Worm (Caenorhabditis elegans): ENCODE data around the gene calu-1.

DNA sequence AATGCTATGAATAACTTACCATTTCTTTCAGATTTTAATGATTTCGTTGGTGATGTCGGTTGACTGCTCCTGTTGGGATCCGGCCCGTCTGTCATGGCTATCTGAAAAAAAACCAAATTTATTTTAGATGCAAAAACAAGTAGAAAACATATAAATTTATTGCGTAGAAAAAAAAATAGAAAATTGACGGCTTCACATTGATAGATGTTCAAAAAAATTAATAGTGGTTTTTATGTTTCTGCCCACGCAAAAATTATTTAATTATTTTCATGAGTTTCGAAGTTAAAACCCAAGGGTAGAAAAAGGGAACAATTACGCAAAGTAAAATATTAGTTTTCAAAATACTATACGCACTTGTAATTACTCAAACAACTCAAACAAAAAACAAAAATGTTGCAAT is 41.1 kb downstream of the calu-1 start, which contains the start of gene mct-4:
- no peak for TF ChIP-seq flt-1 (GFP tag; IDR thresholded peaks at IDR 0.05)
- no peak for TF ChIP-seq ztf-23 (GFP tag; IDR thresholded peaks at IDR 0.05)
- no peak for TF ChIP-seq T22C8.4 (GFP tag; IDR thresholded peaks at IDR 0.05)
- no peak for TF ChIP-seq ref-1 (GFP tag; conservative IDR thresholded peaks at IDR 0.05)
- TF ChIP-seq tab-1 (GFP tag; IDR thresholded peaks at IDR 0.05) = no peak
- no peak for TF ChIP-seq klf-2 (GFP tag; conservative IDR thresholded peaks at IDR 0.05)
- TF ChIP-seq ztf-29 (GFP tag; IDR thresholded peaks at IDR 0.05) = no peak
- TF ChIP-seq med-1 (GFP tag; optimal IDR thresholded peaks at IDR 0.05; ENCODE audit: insufficient read depth) = no peak

Data from whole organism, midembryonic.